Worm (Caenorhabditis elegans) whole organism, L1 larva: Measurements from ENCODE around the gene rps-14.
A peak's percentile ranks its signal among the peaks of the same experiment; 100 is the strongest.

Experiments
- F16B12.6 ChIP-seq: fragments of 150-350 bp; optimal IDR thresholded peaks from 2 replicates; lab custom pipeline; 2014; ENCODE audit warnings: missing biosample characterization, missing genetic modification characterization
- Y116A8C.19 ChIP-seq: sonication (generic microtip); optimal IDR thresholded peaks from 2 replicates; lab custom pipeline; 2016; ENCODE audit warnings: missing compliant biosample characterization, missing genetic modification characterization, borderline replicate concordance
- alr-1 ChIP-seq: fragments of 200-800 bp; sonication (Bioruptor generic); optimal IDR thresholded peaks from 2 replicates; lab custom pipeline; 2018; ENCODE audit warnings: borderline replicate concordance, mild to moderate bottlenecking, missing genetic modification characterization, missing compliant biosample characterization
- ama-1 ChIP-seq: fragments of 150-350 bp; optimal IDR thresholded peaks from 2 replicates; lab custom pipeline; 2014
- ceh-63 ChIP-seq: fragments of 200-800 bp; sonication (Bioruptor generic); optimal IDR thresholded peaks from 2 replicates; lab custom pipeline; 2018; ENCODE audit warnings: mild to moderate bottlenecking, missing genetic modification characterization, missing compliant biosample characterization
- ceh-8 ChIP-seq: fragments of 200-800 bp; sonication (Bioruptor generic); optimal IDR thresholded peaks from 2 replicates; lab custom pipeline; 2018; ENCODE audit warnings: mild to moderate bottlenecking, missing genetic modification characterization, moderate library complexity, missing compliant biosample characterization
- ceh-82 ChIP-seq, 3 experiments: fragments of 150-350 bp in 1 of 3; sonication (generic microtip) in 2 of 3; optimal IDR thresholded peaks; 2 replicates each; lab custom pipeline; 2014 to 2017; ENCODE audit warnings: missing biosample characterization in 3 of 3, missing genetic modification characterization in 3 of 3
- ces-1 ChIP-seq: fragments of 150-350 bp; optimal IDR thresholded peaks from 2 replicates; lab custom pipeline; 2014; ENCODE audit warnings: missing biosample characterization, missing genetic modification reagents, missing genetic modification characterization
- dpl-1 ChIP-seq, 3 experiments: fragments of 150-350 bp in 2 of 3; sonication (generic microtip) in 1 of 3; optimal IDR thresholded peaks; 2 replicates each; lab custom pipeline; 2014 to 2017; ENCODE audit warnings: missing biosample characterization in 3 of 3, missing genetic modification characterization in 3 of 3, missing genetic modification reagents in 3 of 3
- efl-1 ChIP-seq, 4 experiments: fragments of 150-350 bp; optimal IDR thresholded peaks in 3 of 4; peaks in 1 of 4; 1 replicate in 1 of 4; 2 replicates in 3 of 4; lab custom pipeline; 2014; ENCODE audit warnings: missing biosample characterization in 2 of 4, missing genetic modification characterization in 2 of 4, missing genetic modification reagents in 2 of 4
- egl-13 ChIP-seq: sonication (generic microtip); optimal IDR thresholded peaks from 2 replicates; lab custom pipeline; 2016; ENCODE audit warnings: missing genotype, missing genetic modification reagents, missing genetic modification characterization, missing compliant biosample characterization
- egl-27 ChIP-seq, 2 experiments: fragments of 150-350 bp in 1 of 2; sonication (generic microtip); optimal IDR thresholded peaks; 3 replicates each; lab custom pipeline; 2017 to 2018; ENCODE audit warnings: missing biosample characterization in 2 of 2, missing genetic modification characterization in 2 of 2, missing genetic modification reagents in 2 of 2
- elt-2 ChIP-seq: sonication (generic microtip); optimal IDR thresholded peaks from 2 replicates; lab custom pipeline; 2016; ENCODE audit warnings: missing genetic modification characterization, mild to moderate bottlenecking, inconsistent platforms, missing compliant biosample characterization, missing genetic modification reagents
- elt-3 ChIP-seq, 6 experiments: fragments of 150-350 bp in 1 of 6; sonication (generic microtip); optimal IDR thresholded peaks; 2 replicates each; lab custom pipeline; 2017 to 2018; ENCODE audit warnings: missing biosample characterization in 6 of 6, missing genetic modification characterization in 6 of 6, inconsistent platforms in 1 of 6
- fkh-10 ChIP-seq: sonication (generic microtip); optimal IDR thresholded peaks from 2 replicates; lab custom pipeline; 2017; ENCODE audit warnings: missing biosample characterization, missing genetic modification reagents, missing genetic modification characterization
- fkh-8 ChIP-seq: sonication (generic microtip); optimal IDR thresholded peaks from 2 replicates; lab custom pipeline; 2016; ENCODE audit warnings: mild to moderate bottlenecking, missing genetic modification characterization, missing compliant biosample characterization
- grh-1 ChIP-seq: fragments of 200-800 bp; sonication (Bioruptor generic); IDR thresholded peaks from 2 replicates; pipeline ENCODE4 v1.3.6; 2022; ENCODE audit warnings: missing genetic modification reagents, missing genetic modification characterization, missing compliant biosample characterization
- hlh-4 ChIP-seq: sonication (generic microtip); optimal IDR thresholded peaks from 2 replicates; lab custom pipeline; 2016; ENCODE audit warnings: mild to moderate bottlenecking, missing genetic modification characterization, missing compliant biosample characterization
- hpl-2 ChIP-seq: fragments of 150-350 bp; optimal IDR thresholded peaks from 2 replicates; lab custom pipeline; 2014; ENCODE audit warnings: missing biosample characterization, missing genetic modification reagents, missing genetic modification characterization
- irx-1 ChIP-seq: sonication (generic microtip); optimal IDR thresholded peaks from 2 replicates; lab custom pipeline; 2016; ENCODE audit warnings: missing genetic modification characterization, missing compliant biosample characterization
- jun-1 ChIP-seq: fragments of 150-350 bp; optimal IDR thresholded peaks from 2 replicates; lab custom pipeline; 2014; ENCODE audit warnings: missing biosample characterization, missing genetic modification reagents, missing genetic modification characterization
- lin-14 ChIP-seq: fragments of 200-800 bp; sonication (Bioruptor generic); optimal IDR thresholded peaks from 2 replicates; lab custom pipeline; 2018; ENCODE audit warnings: mild to moderate bottlenecking, missing genetic modification characterization, moderate library complexity, missing compliant biosample characterization
- lin-15B ChIP-seq: fragments of 150-350 bp; sonication (generic microtip); optimal IDR thresholded peaks from 3 replicates; lab custom pipeline; 2014; ENCODE audit warnings: missing biosample characterization, missing genetic modification characterization
- lin-35 ChIP-seq, 2 experiments: fragments of 150-350 bp; optimal IDR thresholded peaks; 2 replicates each; lab custom pipeline; 2014; ENCODE audit warnings: missing biosample characterization in 2 of 2, missing genetic modification characterization in 2 of 2, missing genetic modification reagents in 2 of 2
- lin-39 ChIP-seq: fragments of 150-350 bp; optimal IDR thresholded peaks from 2 replicates; lab custom pipeline; 2014; ENCODE audit warnings: missing biosample characterization, missing genetic modification reagents, missing genetic modification characterization
- lsy-2 ChIP-seq, 2 experiments: fragments of 150-350 bp; optimal IDR thresholded peaks; 2 replicates each; lab custom pipeline; 2014; ENCODE audit warnings: missing biosample characterization in 2 of 2, missing genetic modification characterization in 2 of 2
- mdl-1 ChIP-seq, 2 experiments: fragments of 150-350 bp; optimal IDR thresholded peaks; 2 replicates each; lab custom pipeline; 2014 to 2017; ENCODE audit warnings: missing biosample characterization in 2 of 2, missing genetic modification characterization in 2 of 2, inconsistent platforms in 1 of 2
- mef-2 ChIP-seq: fragments of 150-350 bp; optimal IDR thresholded peaks from 2 replicates; lab custom pipeline; 2014; ENCODE audit warnings: missing biosample characterization, missing genetic modification characterization
- mep-1 ChIP-seq: fragments of 150-350 bp; optimal IDR thresholded peaks from 2 replicates; lab custom pipeline; 2014; ENCODE audit warnings: missing biosample characterization, missing genetic modification characterization
- nhr-237 ChIP-seq: fragments of 150-350 bp; optimal IDR thresholded peaks from 2 replicates; lab custom pipeline; 2014; ENCODE audit warnings: missing biosample characterization, missing genetic modification characterization
- nhr-47 ChIP-seq: sonication (generic microtip); optimal IDR thresholded peaks from 2 replicates; lab custom pipeline; 2016; ENCODE audit warnings: mild to moderate bottlenecking, missing genetic modification characterization, moderate library complexity, missing compliant biosample characterization
- nhr-77 ChIP-seq: fragments of 150-350 bp; optimal IDR thresholded peaks from 2 replicates; lab custom pipeline; 2014; ENCODE audit warnings: missing biosample characterization, missing genetic modification characterization
- nhr-85 ChIP-seq: sonication (generic microtip); peaks from one replicate; lab custom pipeline; 2016; ENCODE audit warnings: missing genetic modification characterization, inconsistent platforms, missing compliant biosample characterization
- nhr-90 ChIP-seq: sonication (generic microtip); optimal IDR thresholded peaks from 2 replicates; lab custom pipeline; 2016; ENCODE audit warnings: mild to moderate bottlenecking, missing genetic modification characterization, missing compliant biosample characterization; ENCODE audit not compliant: poor library complexity
- pag-3 ChIP-seq: sonication (generic microtip); optimal IDR thresholded peaks from 2 replicates; lab custom pipeline; 2017; ENCODE audit warnings: missing genetic modification characterization, mild to moderate bottlenecking, missing compliant biosample characterization, antibody characterized with exemption, borderline replicate concordance; ENCODE audit not compliant: insufficient read depth
- pax-3 ChIP-seq: fragments of 200-800 bp; sonication (Bioruptor generic); optimal IDR thresholded peaks from 2 replicates; lab custom pipeline; 2018; ENCODE audit warnings: mild to moderate bottlenecking, missing genetic modification characterization, moderate library complexity, missing compliant biosample characterization
- pqm-1 ChIP-seq: sonication (generic microtip); optimal IDR thresholded peaks from 3 replicates; lab custom pipeline; 2017; ENCODE audit warnings: missing biosample characterization, missing genetic modification characterization
- rnt-1 ChIP-seq: sonication (generic microtip); optimal IDR thresholded peaks from 2 replicates; lab custom pipeline; 2016; ENCODE audit warnings: mild to moderate bottlenecking, missing genetic modification characterization, moderate library complexity, missing compliant biosample characterization
- snpc-4 ChIP-seq: fragments of 150-350 bp; optimal IDR thresholded peaks from 2 replicates; lab custom pipeline; 2014; ENCODE audit warnings: missing biosample characterization, missing genetic modification characterization
- snu-23 ChIP-seq: sonication (generic microtip); optimal IDR thresholded peaks from 2 replicates; lab custom pipeline; 2016; ENCODE audit warnings: missing genetic modification characterization, missing compliant biosample characterization
- sup-37 ChIP-seq: fragments of 200-800 bp; sonication (Bioruptor generic); optimal IDR thresholded peaks from 2 replicates; lab custom pipeline; 2018; ENCODE audit warnings: mild to moderate bottlenecking, missing genetic modification characterization, missing compliant biosample characterization
- tbx-2 ChIP-seq: sonication (generic microtip); optimal IDR thresholded peaks from 2 replicates; lab custom pipeline; 2016; ENCODE audit warnings: missing genetic modification characterization, missing compliant biosample characterization
- tlp-1 ChIP-seq: fragments of 150-350 bp; optimal IDR thresholded peaks from 2 replicates; lab custom pipeline; 2014; ENCODE audit warnings: missing biosample characterization, missing genetic modification characterization
- unc-130 ChIP-seq: fragments of 150-350 bp; optimal IDR thresholded peaks from 2 replicates; lab custom pipeline; 2017; ENCODE audit warnings: missing biosample characterization, missing genetic modification characterization, inconsistent platforms
- unc-30 ChIP-seq: sonication (generic microtip); optimal IDR thresholded peaks from 2 replicates; lab custom pipeline; 2017; ENCODE audit warnings: missing biosample characterization, missing genetic modification characterization
- unc-62 ChIP-seq: fragments of 150-350 bp; optimal IDR thresholded peaks from 2 replicates; lab custom pipeline; 2014; ENCODE audit warnings: missing biosample characterization, missing genetic modification reagents, missing genetic modification characterization
- zip-4 ChIP-seq: fragments of 200-800 bp; sonication (Bioruptor generic); optimal IDR thresholded peaks from 2 replicates; lab custom pipeline; 2018; ENCODE audit warnings: mild to moderate bottlenecking, missing genetic modification characterization, moderate library complexity, missing compliant biosample characterization
- ztf-4 ChIP-seq: fragments of 150-350 bp; optimal IDR thresholded peaks from 2 replicates; lab custom pipeline; 2014; ENCODE audit warnings: missing biosample characterization, missing genetic modification characterization

The rps-14 gene

DNA sequence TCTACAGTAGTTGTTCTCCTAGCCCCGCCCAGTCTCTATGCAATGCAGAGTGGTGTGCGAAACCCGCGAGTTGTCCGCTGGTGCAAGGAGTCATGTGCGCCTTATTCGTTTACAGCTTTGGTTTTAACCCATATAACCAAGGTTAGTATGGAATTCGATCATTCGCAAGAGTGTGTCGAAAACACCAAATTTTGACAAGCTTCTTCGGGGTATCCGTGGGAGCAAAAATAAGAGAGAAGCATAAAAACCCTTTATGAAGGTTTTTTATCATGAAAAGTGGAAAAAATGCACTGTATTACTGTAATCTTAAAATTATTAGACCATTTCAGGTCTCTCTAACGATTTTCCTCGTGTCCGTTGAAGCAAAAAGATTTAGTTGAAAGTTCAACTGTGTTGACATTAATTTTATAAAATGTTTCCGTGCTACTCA is 37.2 kb downstream of the rps-14 start (continued):
- TF ChIP-seq pax-3 (tag; lab: Kevin White, UChicago) (no peak), nhr-85 (tag; lab: Kevin White, UChicago) (peak; percentile 74), alr-1 (tag; lab: Kevin White, UChicago) (no peak), ceh-8 (GFP tag; lab: Kevin White, UChicago) (no peak), ceh-63 (GFP tag; lab: Kevin White, UChicago) (no peak), grh-1 (GFP tag; lab: Robert Waterston, UW) (no peak; the same call in 1 of the 2 replicates), nhr-47 (peak; percentile 74), jun-1 (no peak), fkh-8 (no peak), tlp-1 (tag; lab: Kevin White, UChicago) (no peak), F16B12.6 (tag; lab: Kevin White, UChicago) (no peak)
- TF ChIP-seq, all 84 proteins: peak for 21

DNA sequence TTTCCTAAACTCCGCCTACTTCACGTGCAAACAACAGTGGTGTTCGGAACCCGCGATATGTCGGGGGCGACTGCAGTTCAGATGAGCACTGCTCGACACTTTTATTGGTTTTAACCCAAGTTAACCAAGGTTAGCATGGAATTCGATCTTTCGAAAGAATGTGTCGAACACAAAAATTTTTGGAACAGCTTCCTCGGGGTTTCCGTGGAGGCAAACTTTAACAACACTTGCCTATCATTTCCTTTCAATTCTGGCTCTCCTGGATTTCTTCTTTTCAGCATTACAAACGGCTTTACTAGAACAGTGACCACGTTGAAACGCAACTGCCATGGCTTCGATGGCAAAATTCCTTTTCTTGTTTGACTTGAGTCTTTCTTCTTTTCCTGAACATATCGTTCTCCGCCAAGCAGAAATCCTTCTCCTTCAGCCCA is 38.1 kb downstream of the rps-14 start:
- TF ChIP-seq mep-1 (tag; lab: Kevin White, UChicago), result no peak
- no peak for TF ChIP-seq unc-130
- TF ChIP-seq F16B12.6 (tag; lab: Kevin White, UChicago), result no peak
- TF ChIP-seq ces-1 (GFP tag; lab: Kevin White, UChicago), result no peak
- peak; percentile 92 for TF ChIP-seq elt-2 (tag; lab: Kevin White, UChicago)
- TF ChIP-seq ceh-82 (tag; optimal IDR thresholded peaks at IDR 0.05; lab: Kevin White, UChicago), result no peak
- TF ChIP-seq ztf-4 (tag; lab: Kevin White, UChicago), result no peak
- TF ChIP-seq mdl-1 (tag; optimal IDR thresholded peaks at IDR 0.05; lab: Kevin White, UChicago), result no peak
- TF ChIP-seq lin-15B (tag; lab: Kevin White, UChicago), result no peak
- TF ChIP-seq lin-39, result peak; percentile 50
- no peak for TF ChIP-seq tbx-2 (tag; lab: Kevin White, UChicago)
- TF ChIP-seq ama-1 (lab: Kevin White, UChicago), result peak; percentile 92
- TF ChIP-seq egl-13 (tag; lab: Kevin White, UChicago), result no peak
- TF ChIP-seq pqm-1, result no peak
- peak; percentile 59 for TF ChIP-seq lin-14
- no peak for TF ChIP-seq fkh-8
- TF ChIP-seq rnt-1 (tag; lab: Kevin White, UChicago), result peak; percentile 55
- peak; percentile 42 for TF ChIP-seq nhr-47
- no peak for TF ChIP-seq egl-27 (tag; optimal IDR thresholded peaks at IDR 0.05; lab: Kevin White, UChicago)
- no peak for TF ChIP-seq nhr-237 (tag; lab: Kevin White, UChicago)
- TF ChIP-seq nhr-77, result peak; percentile 62
- peak; percentile 97 for TF ChIP-seq snpc-4 (tag; lab: Kevin White, UChicago)
- TF ChIP-seq efl-1 (optimal IDR thresholded peaks at IDR 0.05; lab: Kevin White, UChicago), result peak; percentile 19 to 41
- peak in 1 of 2 experiments; percentile 96 for TF ChIP-seq efl-1 (GFP tag; optimal IDR thresholded peaks at IDR 0.05 in 1 of 2; lab: Kevin White, UChicago)
- peak; percentile 76 for TF ChIP-seq nhr-90 (tag; lab: Kevin White, UChicago)
- TF ChIP-seq unc-62 (GFP tag; lab: Kevin White, UChicago), result no peak
- peak; percentile 47 for TF ChIP-seq hpl-2 (GFP tag; lab: Kevin White, UChicago)
- TF ChIP-seq pag-3 (tag; lab: Kevin White, UChicago), result no peak
- TF ChIP-seq irx-1 (tag; lab: Kevin White, UChicago), result no peak
- no peak for TF ChIP-seq fkh-10 (GFP tag; lab: Kevin White, UChicago)
- no peak for TF ChIP-seq ceh-63 (GFP tag; lab: Kevin White, UChicago)
- no peak for TF ChIP-seq sup-37
- TF ChIP-seq unc-30 (tag; lab: Kevin White, UChicago), result no peak
- TF ChIP-seq lsy-2 (tag; optimal IDR thresholded peaks at IDR 0.05; lab: Kevin White, UChicago), result peak; percentile 3 to 15
- TF ChIP-seq Y116A8C.19 (tag; lab: Kevin White, UChicago), result no peak
- TF ChIP-seq zip-4, result no peak
- TF ChIP-seq grh-1 (GFP tag; lab: Robert Waterston, UW), result 0 out of 2 replicates have a peak, but pooled peaks have one; percentile 31
- TF ChIP-seq mef-2 (tag; lab: Kevin White, UChicago), result no peak
- peak in 1 of 2 experiments; percentile 73 for TF ChIP-seq lin-35 (GFP tag; optimal IDR thresholded peaks at IDR 0.05; lab: Kevin White, UChicago)
- TF ChIP-seq snu-23 (GFP tag; lab: Kevin White, UChicago), result peak; percentile 32
- TF ChIP-seq dpl-1 (GFP tag; optimal IDR thresholded peaks at IDR 0.05; lab: Kevin White, UChicago), result peak in 1 of 3 experiments; percentile 23
- TF ChIP-seq jun-1, result peak; percentile 28
- TF ChIP-seq elt-3 (tag; optimal IDR thresholded peaks at IDR 0.05; lab: Kevin White, UChicago), result no peak
- no peak for TF ChIP-seq hlh-4 (tag; lab: Kevin White, UChicago)
- TF ChIP-seq tlp-1 (tag; lab: Kevin White, UChicago), result no peak
